Fruit fly (Drosophila melanogaster) whole organism, embryonic: ENCODE data around the gene CG8349.

Experiments
- Atf6 ChIP-seq: fragments of 200-800 bp; sonication (Bioruptor generic); IDR thresholded peaks from 2 replicates; pipeline ENCODE4 v1.3.6; 2022; ENCODE audit warnings: missing biosample characterization, missing genetic modification characterization
- CG11247 ChIP-seq: fragments of 200-800 bp; sonication (Bioruptor generic); IDR thresholded peaks from 2 replicates; pipeline ENCODE4 v1.3.6; 2022; ENCODE audit warnings: missing biosample characterization, missing genetic modification characterization
- CG14965 ChIP-seq: fragments of 200-800 bp; sonication (Bioruptor generic); optimal IDR thresholded peaks from 2 replicates; lab custom pipeline; 2016; ENCODE audit warnings: missing biosample characterization, missing genetic modification characterization, borderline replicate concordance
- CG1529 ChIP-seq: fragments of 200-800 bp; sonication (Bioruptor generic); optimal IDR thresholded peaks from 3 replicates; lab custom pipeline; 2018; ENCODE audit warnings: missing biosample characterization, missing genetic modification characterization
- CG33557 ChIP-seq: fragments of 200-800 bp; sonication (Bioruptor generic); optimal IDR thresholded peaks from 2 replicates; lab custom pipeline; 2019; ENCODE audit warnings: missing biosample characterization, mild to moderate bottlenecking, missing genetic modification characterization, moderate library complexity
- CG8478 ChIP-seq: fragments of >200 bp; optimal IDR thresholded peaks from 2 replicates; lab custom pipeline; 2018
- CG9727 ChIP-seq: fragments of 200-800 bp; sonication (Bioruptor generic); optimal IDR thresholded peaks from 3 replicates; lab custom pipeline; 2017; ENCODE audit warnings: missing biosample characterization, mild to moderate bottlenecking, missing genetic modification characterization
- CTCF ChIP-seq: fragments of 200-800 bp; sonication (Bioruptor generic); optimal IDR thresholded peaks from 2 replicates; lab custom pipeline; 2017; ENCODE audit warnings: missing biosample characterization, mild to moderate bottlenecking, missing genetic modification characterization, moderate library complexity
- D ChIP-seq, 2 experiments: fragments of 200-800 bp in 1 of 2; fragments of >200 bp in 1 of 2; sonication (Bioruptor generic) in 1 of 2; optimal IDR thresholded peaks; 2 replicates in 1 of 2; 3 replicates in 1 of 2; lab custom pipeline; 2017; ENCODE audit warnings: mild to moderate bottlenecking in 1 of 2, missing biosample characterization in 1 of 2, missing genetic modification characterization in 1 of 2, missing genetic modification reagents in 1 of 2
- aop ChIP-seq: fragments of 200-800 bp; sonication (Bioruptor generic); IDR thresholded peaks from 2 replicates; pipeline ENCODE4 v1.3.6; 2022; ENCODE audit warnings: missing biosample characterization, missing genetic modification characterization
- cas ChIP-seq: fragments of 200-800 bp; sonication (Bioruptor generic); IDR thresholded peaks from 2 replicates; pipeline ENCODE4 v1.3.6; 2022; ENCODE audit warnings: missing biosample characterization, missing genetic modification characterization
- dmrt99B ChIP-seq: fragments of 200-800 bp; sonication (Bioruptor generic); optimal IDR thresholded peaks from 2 replicates; lab custom pipeline; 2018; ENCODE audit warnings: missing biosample characterization, mild to moderate bottlenecking, missing genetic modification characterization, moderate library complexity
- pzg ChIP-seq: fragments of 200-800 bp; sonication (Bioruptor generic); optimal IDR thresholded peaks from 3 replicates; lab custom pipeline; 2018; ENCODE audit warnings: missing biosample characterization, mild to moderate bottlenecking, missing genetic modification characterization, moderate library complexity

- TF ChIP-seq CG8478 (no peak), CG9727 (GFP tag; lab: Kevin White, UChicago) (no peak), pzg (GFP tag; lab: Kevin White, UChicago) (no peak), CG33557 (GFP tag; lab: Kevin White, UChicago) (no peak), cas (GFP tag; lab: Robert Waterston, UW) (no peak), aop (GFP tag; lab: Robert Waterston, UW) (no peak), CTCF (GFP tag; lab: Kevin White, UChicago) (no peak), dmrt99B (tag; lab: Kevin White, UChicago) (no peak), CG11247 (no peak), Atf6 (GFP tag; lab: Robert Waterston, UW) (no peak), D (optimal IDR thresholded peaks at IDR 0.05; lab: Kevin White, UChicago) (no peak), D (GFP tag; optimal IDR thresholded peaks at IDR 0.05; lab: Kevin White, UChicago) (no peak), CG1529 (GFP tag; lab: Kevin White, UChicago) (no peak), CG14965 (GFP tag; lab: Kevin White, UChicago) (no peak)
These were observed 45.0 kb upstream of the CG8349 start for dm6 chr2L:8170600-8171182.
